Fruit fly (Drosophila melanogaster) whole organism, prepupa: ENCODE measurements around the gene CG3224.
A peak's percentile ranks its signal among the peaks of the same experiment; 100 is the strongest.

Experiments
- CG10669 ChIP-seq: fragments of 200-800 bp; sonication (Bioruptor generic); optimal IDR thresholded peaks from 3 replicates; lab custom pipeline; 2018; ENCODE audit warnings: missing biosample characterization, mild to moderate bottlenecking, missing genetic modification characterization, moderate library complexity
- Smox ChIP-seq: fragments of 200-800 bp; sonication (Bioruptor generic); optimal IDR thresholded peaks from 3 replicates; lab custom pipeline; 2016; ENCODE audit warnings: missing biosample characterization, missing genetic modification characterization
- Sox102F ChIP-seq: fragments of 200-800 bp; sonication (Bioruptor generic); optimal IDR thresholded peaks from 2 replicates; lab custom pipeline; 2016; ENCODE audit warnings: missing biosample characterization, mild to moderate bottlenecking, missing genetic modification characterization

DNA sequence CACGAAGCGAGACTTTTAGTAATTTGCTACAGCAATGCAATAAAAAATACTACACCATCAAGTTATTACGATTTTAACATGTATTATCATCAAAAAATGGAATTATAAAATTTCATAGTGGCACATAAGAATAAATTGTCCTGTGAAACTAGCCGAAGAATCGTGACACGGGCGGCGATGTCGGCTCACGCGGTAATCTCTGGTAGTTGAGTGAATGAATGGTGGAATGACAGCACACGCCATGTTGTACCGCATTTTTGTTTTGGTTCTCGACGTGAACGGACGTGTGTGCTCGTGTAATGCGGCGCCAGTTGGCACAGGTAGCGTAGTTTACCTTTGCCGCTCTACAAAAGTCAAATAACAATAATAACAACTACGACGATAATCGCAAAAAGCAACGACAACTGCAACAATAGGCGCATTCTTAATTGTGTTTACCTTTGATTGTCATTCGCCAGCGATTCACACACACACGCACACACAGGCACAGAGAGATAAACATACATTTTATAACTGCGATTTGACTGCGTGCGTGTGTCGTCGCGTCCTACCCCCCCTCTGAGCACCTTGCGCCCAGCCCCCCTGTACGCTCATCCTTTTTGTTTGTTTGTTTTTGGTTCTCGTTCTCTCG, 38.1 kb upstream of the CG3224 start, which contains the start of gene CG14441:
- TF ChIP-seq Smox (GFP tag; lab: Kevin White, UChicago): peak; percentile 6
- TF ChIP-seq CG10669: peak; percentile 29
- peak; percentile 77 for TF ChIP-seq Sox102F (GFP tag; lab: Kevin White, UChicago)
